Worm (Caenorhabditis elegans) whole organism, L1 larva: ENCODE results near the gene dpff-1.

ENCODE experiments used
- C04F5.9 ChIP-seq: sonication (generic microtip); optimal IDR thresholded peaks from 2 replicates; lab custom pipeline; 2016; ENCODE audit warnings: missing genetic modification characterization, missing compliant biosample characterization
- efl-1 ChIP-seq, 4 experiments: fragments of 150-350 bp; optimal IDR thresholded peaks in 3 of 4; peaks in 1 of 4; 1 replicate in 1 of 4; 2 replicates in 3 of 4; lab custom pipeline; 2014; ENCODE audit warnings: missing biosample characterization in 2 of 4, missing genetic modification characterization in 2 of 4, missing genetic modification reagents in 2 of 4
- elt-2 ChIP-seq: sonication (generic microtip); optimal IDR thresholded peaks from 2 replicates; lab custom pipeline; 2016; ENCODE audit warnings: missing genetic modification characterization, mild to moderate bottlenecking, inconsistent platforms, missing compliant biosample characterization, missing genetic modification reagents
- hlh-4 ChIP-seq: sonication (generic microtip); optimal IDR thresholded peaks from 2 replicates; lab custom pipeline; 2016; ENCODE audit warnings: mild to moderate bottlenecking, missing genetic modification characterization, missing compliant biosample characterization
- hpl-2 ChIP-seq: fragments of 150-350 bp; optimal IDR thresholded peaks from 2 replicates; lab custom pipeline; 2014; ENCODE audit warnings: missing biosample characterization, missing genetic modification reagents, missing genetic modification characterization
- lin-15B ChIP-seq: fragments of 150-350 bp; sonication (generic microtip); optimal IDR thresholded peaks from 3 replicates; lab custom pipeline; 2014; ENCODE audit warnings: missing biosample characterization, missing genetic modification characterization
- nhr-11 ChIP-seq: fragments of 150-350 bp; optimal IDR thresholded peaks from 2 replicates; lab custom pipeline; 2014; ENCODE audit warnings: missing biosample characterization, missing genetic modification characterization
- nhr-28 ChIP-seq: fragments of 150-350 bp; optimal IDR thresholded peaks from 2 replicates; lab custom pipeline; 2014; ENCODE audit warnings: missing biosample characterization, missing genetic modification characterization
- nhr-76 ChIP-seq: sonication (generic microtip); optimal IDR thresholded peaks from 2 replicates; lab custom pipeline; 2017; ENCODE audit warnings: missing biosample characterization, missing genetic modification characterization
- nhr-77 ChIP-seq: fragments of 150-350 bp; optimal IDR thresholded peaks from 2 replicates; lab custom pipeline; 2014; ENCODE audit warnings: missing biosample characterization, missing genetic modification characterization
- sup-37 ChIP-seq: fragments of 200-800 bp; sonication (Bioruptor generic); optimal IDR thresholded peaks from 2 replicates; lab custom pipeline; 2018; ENCODE audit warnings: mild to moderate bottlenecking, missing genetic modification characterization, missing compliant biosample characterization
- unc-130 ChIP-seq: fragments of 150-350 bp; optimal IDR thresholded peaks from 2 replicates; lab custom pipeline; 2017; ENCODE audit warnings: missing biosample characterization, missing genetic modification characterization, inconsistent platforms
- unc-62 ChIP-seq: fragments of 150-350 bp; optimal IDR thresholded peaks from 2 replicates; lab custom pipeline; 2014; ENCODE audit warnings: missing biosample characterization, missing genetic modification reagents, missing genetic modification characterization

DNA sequence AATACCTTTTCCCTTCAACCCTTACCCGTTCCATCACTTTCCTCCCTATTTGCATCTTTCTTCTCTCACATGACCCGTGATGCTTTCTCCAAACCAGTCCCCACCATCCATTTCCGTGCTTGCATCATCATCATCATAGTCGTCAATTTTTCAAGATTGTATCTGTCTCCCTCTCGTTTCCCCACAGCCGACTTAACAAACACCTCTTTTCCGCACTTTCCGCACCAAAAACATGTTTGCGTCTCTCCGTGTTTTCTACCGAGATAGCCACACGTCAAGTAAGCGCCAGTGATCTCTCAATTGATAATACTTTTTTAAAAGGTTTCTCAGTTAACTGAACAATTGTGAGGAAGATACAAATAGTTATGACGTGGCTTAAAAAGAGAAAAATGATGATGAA lies 31.9 kb upstream of the dpff-1 start:
- no peak for TF ChIP-seq hlh-4 (tag; lab: Kevin White, UChicago)
- TF ChIP-seq hpl-2 (GFP tag; lab: Kevin White, UChicago) = no peak
- peak in 1 of 2 experiments; percentile 34 for TF ChIP-seq efl-1 (optimal IDR thresholded peaks at IDR 0.05; lab: Kevin White, UChicago)
- TF ChIP-seq efl-1 (GFP tag; optimal IDR thresholded peaks at IDR 0.05 in 1 of 2; lab: Kevin White, UChicago) = peak; percentile 18 to 62
- TF ChIP-seq nhr-76 (tag; lab: Kevin White, UChicago) = no peak
- TF ChIP-seq elt-2 = peak; percentile 46
- TF ChIP-seq unc-130 (tag; lab: Kevin White, UChicago) = peak; percentile 76
- TF ChIP-seq nhr-11 (tag; lab: Kevin White, UChicago) = no peak
- no peak for TF ChIP-seq sup-37 (GFP tag; lab: Kevin White, UChicago)
- TF ChIP-seq nhr-77 = no peak
- TF ChIP-seq nhr-28 = no peak
- no peak for TF ChIP-seq C04F5.9 (tag; lab: Kevin White, UChicago)
- TF ChIP-seq unc-62 (GFP tag; lab: Kevin White, UChicago) = no peak
- TF ChIP-seq lin-15B (tag; lab: Kevin White, UChicago) = no peak
